Worm (Caenorhabditis elegans) whole organism, late embryonic: ENCODE measurements around the gene ZK180.8.

Experiments used
- ceh-45 ChIP-seq: fragments of 200-800 bp; sonication (Bioruptor generic); IDR thresholded peaks from 2 replicates; pipeline ENCODE4 v1.3.6; 2022; ENCODE audit warnings: missing genetic modification reagents, missing genetic modification characterization, missing compliant biosample characterization
- ceh-9 ChIP-seq: sonication (generic microtip); optimal IDR thresholded peaks from 2 replicates; lab custom pipeline; 2016; ENCODE audit warnings: mild to moderate bottlenecking, missing genetic modification characterization, inconsistent platforms, missing compliant biosample characterization
- gmeb-2 ChIP-seq: sonication (generic microtip); optimal IDR thresholded peaks from 2 replicates; lab custom pipeline; 2016; ENCODE audit warnings: missing genetic modification characterization, inconsistent platforms, missing compliant biosample characterization
- hlh-30 ChIP-seq: sonication (generic microtip); optimal IDR thresholded peaks from 2 replicates; lab custom pipeline; 2017; ENCODE audit warnings: antibody characterized with exemption, missing genetic modification characterization, missing compliant biosample characterization; ENCODE audit not compliant: insufficient read depth
- hlh-8 ChIP-seq: sonication (generic microtip); optimal IDR thresholded peaks from 2 replicates; lab custom pipeline; 2016; ENCODE audit warnings: missing genotype, missing genetic modification characterization, missing compliant biosample characterization
- nhr-11 ChIP-seq: fragments of 150-350 bp; optimal IDR thresholded peaks from 2 replicates; lab custom pipeline; 2014; ENCODE audit warnings: missing biosample characterization, missing genetic modification characterization
- pha-2 ChIP-seq: sonication (generic microtip); optimal IDR thresholded peaks from 2 replicates; lab custom pipeline; 2017; ENCODE audit warnings: mild to moderate bottlenecking, missing genetic modification characterization, missing compliant biosample characterization
- sox-2 ChIP-seq: fragments of 200-800 bp; sonication (Bioruptor generic); IDR thresholded peaks from 2 replicates; pipeline ENCODE4 v1.3.6; 2022; ENCODE audit warnings: missing genetic modification reagents, missing genetic modification characterization, missing compliant biosample characterization
- unc-42 ChIP-seq: sonication (generic microtip); optimal IDR thresholded peaks from 2 replicates; lab custom pipeline; 2016; ENCODE audit warnings: missing genotype, missing genetic modification characterization, missing compliant biosample characterization
- zip-5 ChIP-seq: sonication (generic microtip); optimal IDR thresholded peaks from 2 replicates; lab custom pipeline; 2016; ENCODE audit warnings: missing genetic modification characterization, missing compliant biosample characterization

DNA sequence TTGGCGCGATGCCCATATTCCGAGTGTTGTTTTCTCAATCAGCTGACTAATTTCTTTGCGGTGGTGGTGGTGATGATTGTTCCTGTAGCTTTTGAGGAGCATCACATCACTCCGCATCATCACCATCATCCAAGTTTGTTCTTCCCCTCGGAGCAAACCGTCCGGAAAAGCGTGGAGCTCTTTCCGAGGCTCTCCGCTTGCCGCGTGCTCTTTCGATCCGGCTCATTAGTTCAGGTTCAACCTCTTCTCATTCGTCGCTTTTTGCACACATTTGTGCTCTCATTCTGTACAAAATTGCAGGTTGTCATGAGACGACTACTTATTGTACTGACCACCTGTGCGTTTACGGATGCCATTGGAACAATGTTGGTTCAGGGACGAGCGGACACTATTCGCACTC is 46.3 kb downstream of the ZK180.8 start, which contains the start of gene M01H9.5:
- TF ChIP-seq nhr-11 (no peak), ceh-45 (GFP tag; lab: Robert Waterston, UW) (no peak), sox-2 (GFP tag; lab: Robert Waterston, UW) (no peak), pha-2 (no peak), unc-42 (tag; lab: Kevin White, UChicago) (no peak), hlh-8 (tag; lab: Kevin White, UChicago) (no peak), zip-5 (tag; lab: Kevin White, UChicago) (no peak), ceh-9 (tag; lab: Kevin White, UChicago) (no peak), gmeb-2 (tag; lab: Kevin White, UChicago) (no peak), hlh-30 (tag; lab: Kevin White, UChicago) (no peak)
